Fruit fly (Drosophila melanogaster): ENCODE measurements around the gene CG15260.
A peak's percentile ranks its signal among the peaks of the same experiment; 100 is the strongest.

The CG15260 gene

DNA sequence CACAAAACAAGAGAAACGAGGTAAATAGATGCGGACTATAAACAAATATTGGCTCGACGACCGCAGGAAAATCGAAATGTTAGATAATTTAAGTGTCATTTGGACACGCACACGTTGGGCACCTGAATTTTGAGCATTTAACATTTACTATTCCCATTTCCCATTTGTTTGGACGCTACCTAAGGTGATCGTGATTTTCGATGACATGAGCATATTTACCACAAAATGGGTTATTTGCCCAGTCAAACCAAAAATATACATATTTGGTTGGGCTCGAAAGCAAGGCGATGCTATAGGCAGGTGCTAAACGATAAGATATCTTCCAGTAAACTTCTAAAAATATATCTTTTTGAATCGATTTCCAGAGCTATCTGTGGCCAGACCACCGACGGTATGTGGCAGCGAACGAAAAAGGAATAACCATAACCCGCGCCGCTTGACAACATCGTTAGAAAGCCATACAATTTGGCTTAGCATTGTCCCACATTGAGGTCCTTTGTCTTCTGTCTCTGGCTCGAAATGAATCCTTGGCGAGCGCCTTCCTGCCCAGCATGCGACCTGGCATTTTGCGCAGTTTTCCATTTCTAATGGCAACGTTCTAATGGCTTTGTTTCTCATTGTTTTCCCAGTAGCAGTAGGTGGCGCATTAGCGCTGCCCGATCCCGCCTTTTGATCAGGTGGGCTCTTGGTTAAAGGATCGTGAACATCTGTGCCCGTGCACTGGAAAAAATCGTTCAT lies 32.2 kb upstream of the CG15260 start (continued):
- TF ChIP-seq CG2712 (tag; optimal IDR thresholded peaks at IDR 0.05): peak; percentile 6
- no peak for TF ChIP-seq salm (tag; optimal IDR thresholded peaks at IDR 0.05)
- no peak for TF ChIP-seq CG1602 (GFP tag; optimal IDR thresholded peaks at IDR 0.05)
- TF ChIP-seq CG12391 (tag; optimal IDR thresholded peaks at IDR 0.05): no peak
- TF ChIP-seq CG6813 (GFP tag; optimal IDR thresholded peaks at IDR 0.05): peak; percentile 53
- TF ChIP-seq Xrp1 (GFP tag; IDR thresholded peaks at IDR 0.05): peak; percentile 51
- TF ChIP-seq dimm (GFP tag; IDR thresholded peaks at IDR 0.05): no peak
- no peak for TF ChIP-seq CG7786 (GFP tag; optimal IDR thresholded peaks at IDR 0.05)
- no peak for TF ChIP-seq CrebB (tag; optimal IDR thresholded peaks at IDR 0.05)
- peak; percentile 30 for TF ChIP-seq CG17568 (GFP tag; optimal IDR thresholded peaks at IDR 0.05)
- TF ChIP-seq CG15269 (tag; optimal IDR thresholded peaks at IDR 0.05): no peak
- TF ChIP-seq kni (GFP tag; optimal IDR thresholded peaks at IDR 0.05): peak; percentile 42
- no peak for TF ChIP-seq prd (optimal IDR thresholded peaks at IDR 0.05)
- peak; percentile 23; the same call in 1 of the 3 replicates for TF ChIP-seq prd (GFP tag; IDR thresholded peaks at IDR 0.05)
- no peak for TF ChIP-seq tna (GFP tag; IDR thresholded peaks at IDR 0.05; ENCODE audit: partially characterized antibody)
- TF ChIP-seq Sin3A (optimal IDR thresholded peaks at IDR 0.05): no peak
- TF ChIP-seq CG7357 (GFP tag; IDR thresholded peaks at IDR 0.05): no peak
- TF ChIP-seq MTF-1 (GFP tag; optimal IDR thresholded peaks at IDR 0.05; ENCODE audit: borderline replicate concordance): no peak
- TF ChIP-seq zen2 (GFP tag; IDR thresholded peaks at IDR 0.05; ENCODE audit: partially characterized antibody): no peak
- TF ChIP-seq CG14710 (tag; optimal IDR thresholded peaks at IDR 0.05): peak; percentile 45
- no peak for TF ChIP-seq CG12155 (GFP tag; optimal IDR thresholded peaks at IDR 0.05)
- no peak for TF ChIP-seq tio (GFP tag; optimal IDR thresholded peaks at IDR 0.05)
- no peak for TF ChIP-seq CG12769 (tag; optimal IDR thresholded peaks at IDR 0.05)
- TF ChIP-seq gcm (GFP tag; optimal IDR thresholded peaks at IDR 0.05): peak; percentile 2
- TF ChIP-seq CG34376 (GFP tag; optimal IDR thresholded peaks at IDR 0.05): no peak
- TF ChIP-seq sqz (GFP tag; optimal IDR thresholded peaks at IDR 0.05): peak; percentile 5
- TF ChIP-seq CG17802 (tag; optimal IDR thresholded peaks at IDR 0.05): no peak

- TF ChIP-seq CG17802 (tag; optimal IDR thresholded peaks at IDR 0.05) (no peak), CG12942 (GFP tag; optimal IDR thresholded peaks at IDR 0.05) (no peak), CG8478 (optimal IDR thresholded peaks at IDR 0.05) (no peak), usp (GFP tag; optimal IDR thresholded peaks at IDR 0.05) (no peak), CG12391 (tag; optimal IDR thresholded peaks at IDR 0.05) (no peak), D (optimal IDR thresholded peaks at IDR 0.05) (peak; percentile 95), D (GFP tag; optimal IDR thresholded peaks at IDR 0.05) (no peak), phol (tag; optimal IDR thresholded peaks at IDR 0.05) (no peak), Stat92E (GFP tag; optimal IDR thresholded peaks at IDR 0.05) (peak in 1 of 3 experiments; percentile 4), CG9609 (GFP tag; optimal IDR thresholded peaks at IDR 0.05) (no peak), CG31441 (GFP tag; IDR thresholded peaks at IDR 0.05) (no peak), ewg (GFP tag; optimal IDR thresholded peaks at IDR 0.05) (no peak), CG18476 (GFP tag; optimal IDR thresholded peaks at IDR 0.05) (no peak), CG16815 (GFP tag; optimal IDR thresholded peaks at IDR 0.05) (no peak), Sin3A (optimal IDR thresholded peaks at IDR 0.05) (no peak), zen (tag; optimal IDR thresholded peaks at IDR 0.05) (peak; percentile 84), pan (optimal IDR thresholded peaks at IDR 0.05) (no peak), pan (GFP tag; optimal IDR thresholded peaks at IDR 0.05 in 1 of 2, IDR thresholded peaks at IDR 0.05 in 1 of 2) (no peak), CG10565 (GFP tag; optimal IDR thresholded peaks at IDR 0.05) (no peak), sr (GFP tag; IDR thresholded peaks at IDR 0.05) (no peak)
These were observed 31.2 kb upstream of the CG15260 start for dm6 chr2L:15323196-15323595.

All from whole organism, embryonic.